Fruit fly (Drosophila melanogaster): ENCODE results near the gene Tpc1.

Tpc1 gene

dm6 chr3R:10884031-10884677 is 2.2 kb upstream of the Tpc1 start (continued):
- peak; percentile 64 for TF ChIP-seq CG8924 (tag; optimal IDR thresholded peaks at IDR 0.05)
- TF ChIP-seq TFAM (GFP tag; optimal IDR thresholded peaks at IDR 0.05), result no peak
- TF ChIP-seq CG12744 (GFP tag; optimal IDR thresholded peaks at IDR 0.05), result no peak
- TF ChIP-seq CG30403 (GFP tag; optimal IDR thresholded peaks at IDR 0.05), result peak; percentile 62
- no peak for TF ChIP-seq Sry-δ (GFP tag; optimal IDR thresholded peaks at IDR 0.05)
- peak; percentile 90 for TF ChIP-seq dysf (GFP tag; IDR thresholded peaks at IDR 0.05)
- peak; percentile 75 for TF ChIP-seq grau (tag; optimal IDR thresholded peaks at IDR 0.05)
- TF ChIP-seq row (GFP tag; IDR thresholded peaks at IDR 0.05), result peak; percentile 85
- no peak; the same call in 1 of the 2 replicates for TF ChIP-seq amos (GFP tag; IDR thresholded peaks at IDR 0.05; ENCODE audit: partially characterized antibody)
- 0 out of 2 replicates have a peak, but pooled peaks have one; percentile 16 for TF ChIP-seq Dip2 (GFP tag; IDR thresholded peaks at IDR 0.05)
- no peak for TF ChIP-seq z (GFP tag; IDR thresholded peaks at IDR 0.05)
- TF ChIP-seq dmrt99B (tag; optimal IDR thresholded peaks at IDR 0.05), result peak; percentile 92
- no peak for TF ChIP-seq CG10959 (GFP tag; IDR thresholded peaks at IDR 0.05)
- peak; percentile 93 for TF ChIP-seq lab (GFP tag; optimal IDR thresholded peaks at IDR 0.05)
- no peak for TF ChIP-seq Mes4 (GFP tag; optimal IDR thresholded peaks at IDR 0.05)
- no peak for TF ChIP-seq CG12236 (GFP tag; optimal IDR thresholded peaks at IDR 0.05)
- TF ChIP-seq hth (optimal IDR thresholded peaks at IDR 0.05), result no peak
- TF ChIP-seq gsb-n (tag; optimal IDR thresholded peaks at IDR 0.05), result no peak
- peak; percentile 22 for TF ChIP-seq Max (GFP tag; optimal IDR thresholded peaks at IDR 0.05)
- peak; percentile 2 for TF ChIP-seq jing (GFP tag; optimal IDR thresholded peaks at IDR 0.05)
- TF ChIP-seq NK7.1 (GFP tag; optimal IDR thresholded peaks at IDR 0.05), result no peak
- TF ChIP-seq tio (GFP tag; optimal IDR thresholded peaks at IDR 0.05), result no peak
- TF ChIP-seq CG14441 (GFP tag; IDR thresholded peaks at IDR 0.05), result peak; percentile 90
- TF ChIP-seq kah (GFP tag; optimal IDR thresholded peaks at IDR 0.05), result peak; percentile 37
- no peak for TF ChIP-seq hkb (optimal IDR thresholded peaks at IDR 0.05)
- TF ChIP-seq hkb (GFP tag; IDR thresholded peaks at IDR 0.05), result peak; percentile 91
- TF ChIP-seq HLH4C (GFP tag; IDR thresholded peaks at IDR 0.05; ENCODE audit: partially characterized antibody), result no peak
- TF ChIP-seq unc-4 (GFP tag; IDR thresholded peaks at IDR 0.05; ENCODE audit: partially characterized antibody), result no peak
- TF ChIP-seq fd64A (GFP tag; optimal IDR thresholded peaks at IDR 0.05), result no peak
- TF ChIP-seq CG10267 (tag; optimal IDR thresholded peaks at IDR 0.05), result peak; percentile 54
- TF ChIP-seq sd (tag; optimal IDR thresholded peaks at IDR 0.05), result peak; percentile 51
- no peak for TF ChIP-seq pum (GFP tag; optimal IDR thresholded peaks at IDR 0.05)
- peak; percentile 74 for TF ChIP-seq cwo (GFP tag; optimal IDR thresholded peaks at IDR 0.05)
- TF ChIP-seq CG14860 (GFP tag; IDR thresholded peaks at IDR 0.05; ENCODE audit: partially characterized antibody), result no peak
- peak; percentile 60; the same call in 1 of the 3 replicates for TF ChIP-seq so (GFP tag; IDR thresholded peaks at IDR 0.05)
- peak; percentile 69 for TF ChIP-seq Taf1 (GFP tag; IDR thresholded peaks at IDR 0.05)
- peak; percentile 64 for TF ChIP-seq CG12769 (tag; optimal IDR thresholded peaks at IDR 0.05)
- TF ChIP-seq jigr1 (GFP tag; IDR thresholded peaks at IDR 0.05), result peak; percentile 63
- TF ChIP-seq CG10543 (GFP tag; optimal IDR thresholded peaks at IDR 0.05), result peak; percentile 23
- TF ChIP-seq luna (GFP tag; optimal IDR thresholded peaks at IDR 0.05), result no peak
- no peak for TF ChIP-seq CG8359 (GFP tag; optimal IDR thresholded peaks at IDR 0.05; ENCODE audit: borderline replicate concordance)
- peak; percentile 84 for TF ChIP-seq Meics (GFP tag; optimal IDR thresholded peaks at IDR 0.05)
- peak; percentile 74 for TF ChIP-seq danr (GFP tag; IDR thresholded peaks at IDR 0.05)
- TF ChIP-seq CG13123 (GFP tag; optimal IDR thresholded peaks at IDR 0.05), result no peak
- no peak for TF ChIP-seq CG17186 (GFP tag; optimal IDR thresholded peaks at IDR 0.05)
- TF ChIP-seq Mrtf (GFP tag; IDR thresholded peaks at IDR 0.05), result peak; percentile 77; the same call in 2 of the 3 replicates
- TF ChIP-seq CG12104 (GFP tag; optimal IDR thresholded peaks at IDR 0.05), result peak; percentile 60
- TF ChIP-seq caup (GFP tag; optimal IDR thresholded peaks at IDR 0.05; ENCODE audit: severe bottlenecking), result peak; percentile 89
- no peak for TF ChIP-seq CG30431 (GFP tag; optimal IDR thresholded peaks at IDR 0.05)
- TF ChIP-seq CG4360 (GFP tag; IDR thresholded peaks at IDR 0.05), result no peak
